Fruit fly (Drosophila melanogaster): ENCODE data around the gene Med.
A peak's percentile ranks its signal among the peaks of the same experiment; 100 is the strongest.

Gene Med

DNA sequence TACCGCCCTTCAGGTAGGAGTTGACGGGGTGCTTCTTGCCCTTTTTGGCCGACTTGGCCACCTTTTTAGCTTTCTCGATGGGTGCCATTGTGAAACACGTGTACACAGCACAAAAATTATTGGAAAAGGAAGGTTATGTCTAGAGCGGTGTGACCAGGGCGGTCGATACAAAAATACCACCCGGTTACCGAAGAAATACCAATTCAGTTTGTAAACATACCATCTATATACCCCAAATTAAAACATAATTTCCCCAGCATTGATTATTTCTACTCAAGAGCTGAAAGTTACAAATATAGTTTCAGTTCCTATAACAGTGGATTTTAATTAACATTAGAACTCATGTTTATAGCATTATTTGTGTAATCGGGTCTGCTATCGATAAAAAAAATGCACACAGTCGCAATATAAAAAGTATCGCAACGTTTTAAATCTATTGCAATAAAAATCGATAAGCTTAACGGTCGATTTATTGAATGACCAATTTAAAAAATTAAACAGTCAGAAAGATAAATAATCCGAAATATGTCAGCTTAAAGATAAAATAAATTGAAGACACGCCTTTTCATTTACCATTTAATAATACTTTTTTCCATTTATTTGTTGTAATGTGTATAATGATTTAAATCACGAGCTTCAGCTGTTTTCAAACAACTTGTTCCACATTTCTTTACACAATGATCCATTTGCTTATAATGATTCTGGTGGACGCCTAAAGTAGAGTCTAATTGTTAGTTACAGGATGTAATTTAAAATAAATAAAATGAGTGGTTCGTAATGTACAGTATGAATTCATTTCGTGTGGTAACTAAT lies 14.6 kb upstream of the Med start, which contains the start of gene RpL6 (continued):
- TF ChIP-seq Jarid2 (GFP tag; optimal IDR thresholded peaks at IDR 0.05): no peak
- peak in 1 of 2 experiments; percentile 25 for TF ChIP-seq insv (GFP tag; optimal IDR thresholded peaks at IDR 0.05)
- TF ChIP-seq Ptx1 (GFP tag; IDR thresholded peaks at IDR 0.05): no peak
- TF ChIP-seq wdn (GFP tag; IDR thresholded peaks at IDR 0.05): no peak
- TF ChIP-seq C15 (GFP tag; IDR thresholded peaks at IDR 0.05): no peak
- no peak for TF ChIP-seq Atf6 (GFP tag; IDR thresholded peaks at IDR 0.05)
- TF ChIP-seq Lim3 (GFP tag; IDR thresholded peaks at IDR 0.05): no peak
- peak; percentile 75 for TF ChIP-seq sens (GFP tag)
- TF ChIP-seq scrt (GFP tag; optimal IDR thresholded peaks at IDR 0.05): no peak
- no peak for TF ChIP-seq Rx (GFP tag; IDR thresholded peaks at IDR 0.05)
- no peak for TF ChIP-seq CG2875 (GFP tag; optimal IDR thresholded peaks at IDR 0.05)
- TF ChIP-seq CG1602 (GFP tag; optimal IDR thresholded peaks at IDR 0.05): no peak
- TF ChIP-seq Elba2 (GFP tag; optimal IDR thresholded peaks at IDR 0.05): no peak
- no peak for TF ChIP-seq CG5953 (GFP tag; IDR thresholded peaks at IDR 0.05)
- peak; percentile 38 for TF ChIP-seq CG18599 (GFP tag; optimal IDR thresholded peaks at IDR 0.05)
- TF ChIP-seq Oaz (GFP tag; IDR thresholded peaks at IDR 0.05): no peak
- no peak for TF ChIP-seq PHDP (tag; optimal IDR thresholded peaks at IDR 0.05)
- TF ChIP-seq CG3163 (GFP tag; optimal IDR thresholded peaks at IDR 0.05): no peak
- TF ChIP-seq dpn (GFP tag; optimal IDR thresholded peaks at IDR 0.05): peak in 1 of 2 experiments; percentile 3
- no peak for TF ChIP-seq fu2 (GFP tag; optimal IDR thresholded peaks at IDR 0.05)
- no peak for TF ChIP-seq dati (GFP tag; IDR thresholded peaks at IDR 0.05)
- no peak for TF ChIP-seq CG7372 (GFP tag; IDR thresholded peaks at IDR 0.05)
- TF ChIP-seq CG4328 (GFP tag; optimal IDR thresholded peaks at IDR 0.05): peak; percentile 12
- no peak for TF ChIP-seq Taf1 (GFP tag; IDR thresholded peaks at IDR 0.05)
- TF ChIP-seq CG18262 (tag; optimal IDR thresholded peaks at IDR 0.05): peak; percentile 9
- no peak for TF ChIP-seq CG32772 (GFP tag; IDR thresholded peaks at IDR 0.05)
- no peak for TF ChIP-seq CG6813 (GFP tag; optimal IDR thresholded peaks at IDR 0.05)
- TF ChIP-seq Med (GFP tag): peak; percentile 82
- TF ChIP-seq CG16863 (GFP tag; optimal IDR thresholded peaks at IDR 0.05): no peak
- TF ChIP-seq toy (GFP tag; IDR thresholded peaks at IDR 0.05): no peak
- no peak for TF ChIP-seq H15 (GFP tag; IDR thresholded peaks at IDR 0.05)
- TF ChIP-seq Sry-β (GFP tag; optimal IDR thresholded peaks at IDR 0.05): no peak
- TF ChIP-seq chm (GFP tag; IDR thresholded peaks at IDR 0.05): 0 out of 2 replicates have a peak, but pooled peaks have one; percentile 29
- peak; percentile 44; the same call in 1 of the 3 replicates for TF ChIP-seq mld (GFP tag; IDR thresholded peaks at IDR 0.05; ENCODE audit: partially characterized antibody)
- TF ChIP-seq CG1233 (GFP tag; optimal IDR thresholded peaks at IDR 0.05): peak; percentile 16
- peak; percentile 6 for TF ChIP-seq CG31365 (tag; optimal IDR thresholded peaks at IDR 0.05)
- no peak for TF ChIP-seq cato (GFP tag; optimal IDR thresholded peaks at IDR 0.05; ENCODE audit: borderline replicate concordance)
- peak; percentile 57 for TF ChIP-seq CG7987 (GFP tag; optimal IDR thresholded peaks at IDR 0.05)
- TF ChIP-seq CG42726 (GFP tag; IDR thresholded peaks at IDR 0.05; ENCODE audit: partially characterized antibody): peak; percentile 36; the same call in 1 of the 2 replicates
- no peak for TF ChIP-seq dysf (GFP tag; IDR thresholded peaks at IDR 0.05)
- peak; percentile 72 for TF ChIP-seq Doc3 (GFP tag; IDR thresholded peaks at IDR 0.05; ENCODE audit: partially characterized antibody)
- TF ChIP-seq CrebB (tag; optimal IDR thresholded peaks at IDR 0.05): peak; percentile 36
- TF ChIP-seq CG6272 (GFP tag; IDR thresholded peaks at IDR 0.05): no peak
- peak; percentile 13; the same call in 1 of the 2 replicates for TF ChIP-seq HLH3B (GFP tag; IDR thresholded peaks at IDR 0.05)
- peak; percentile 87 for TF ChIP-seq trem (tag; optimal IDR thresholded peaks at IDR 0.05)
- peak; percentile 1 for TF ChIP-seq sug (tag; optimal IDR thresholded peaks at IDR 0.05)
- peak; percentile 73 for TF ChIP-seq vnd (GFP tag; IDR thresholded peaks at IDR 0.05; ENCODE audit: partially characterized antibody)
- TF ChIP-seq eve (GFP tag; optimal IDR thresholded peaks at IDR 0.05): no peak
- TF ChIP-seq Spps (tag; optimal IDR thresholded peaks at IDR 0.05): no peak
